Worm (Caenorhabditis elegans): ENCODE results near the gene F35A5.5.

The F35A5.5 gene

DNA sequence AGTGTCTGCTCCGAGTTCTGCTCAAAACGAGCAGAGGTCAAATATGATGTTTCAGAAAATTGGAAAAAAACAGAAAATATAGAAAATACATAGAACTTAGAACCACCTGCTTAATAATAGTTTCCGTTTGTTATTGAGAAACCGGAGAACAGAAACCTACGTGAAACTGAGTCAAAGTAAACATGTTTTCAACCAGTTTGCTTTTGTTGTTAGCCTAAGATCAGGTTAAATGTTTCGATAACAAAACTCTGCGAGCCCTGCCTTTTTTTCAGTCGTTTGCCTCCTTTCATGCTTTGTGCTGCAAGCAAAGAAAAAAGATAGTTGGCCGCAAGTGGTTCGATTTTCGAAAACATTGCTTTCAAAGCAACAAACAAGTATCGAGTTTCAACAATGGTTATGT is 35.3 kb upstream of the F35A5.5 start:
- peak; percentile 2 for TF ChIP-seq nhr-129 (tag; optimal IDR thresholded peaks at IDR 0.05)
- no peak for TF ChIP-seq fos-1 (tag; optimal IDR thresholded peaks at IDR 0.05)

DNA sequence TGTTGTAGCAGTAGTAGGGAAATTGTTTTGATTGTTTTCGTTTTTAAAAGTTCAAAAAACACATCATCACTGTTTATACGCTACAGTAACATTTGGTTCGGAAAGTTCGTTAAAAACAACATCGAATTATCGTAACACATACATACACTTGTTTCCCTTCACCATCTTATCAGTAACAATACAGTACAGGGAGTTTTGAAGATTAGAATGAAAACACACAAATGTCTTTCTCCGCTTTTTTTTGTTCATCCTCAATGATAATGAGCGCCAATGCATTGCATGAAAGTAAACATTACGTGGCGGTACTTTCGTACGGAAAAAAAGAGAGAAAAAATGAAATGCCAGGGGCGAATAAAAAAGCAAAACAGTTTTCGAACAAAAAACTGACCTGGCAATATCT is 34.1 kb upstream of the F35A5.5 start:
- TF ChIP-seq zag-1 (tag; optimal IDR thresholded peaks at IDR 0.05) (no peak), C34F6.9 (tag; optimal IDR thresholded peaks at IDR 0.05) (no peak), nhr-129 (tag; optimal IDR thresholded peaks at IDR 0.05) (peak; percentile 37), sem-4 (tag; optimal IDR thresholded peaks at IDR 0.05) (no peak), unc-55 (GFP tag; optimal IDR thresholded peaks at IDR 0.05) (no peak), lin-11 (tag; optimal IDR thresholded peaks at IDR 0.05) (no peak), ztf-4 (tag; optimal IDR thresholded peaks at IDR 0.05) (no peak), snpc-4 (tag; optimal IDR thresholded peaks at IDR 0.05) (no peak), sma-3 (GFP tag; optimal IDR thresholded peaks at IDR 0.05) (peak; percentile 37), sma-9 (GFP tag; optimal IDR thresholded peaks at IDR 0.05) (peak; percentile 72), sma-9 (tag; optimal IDR thresholded peaks at IDR 0.05) (no peak), crh-2 (tag; optimal IDR thresholded peaks at IDR 0.05) (peak; percentile 94), gmeb-1 (tag; optimal IDR thresholded peaks at IDR 0.05) (peak; percentile 52), lsy-2 (tag; optimal IDR thresholded peaks at IDR 0.05) (peak in 1 of 2 experiments; percentile 32), ZK546.5 (tag; optimal IDR thresholded peaks at IDR 0.05) (no peak), Y55F3AM.14 (GFP tag; optimal IDR thresholded peaks at IDR 0.05) (no peak), ztf-11 (tag; optimal IDR thresholded peaks at IDR 0.05) (no peak), fos-1 (tag; optimal IDR thresholded peaks at IDR 0.05) (peak; percentile 89), nhr-23 (tag; optimal IDR thresholded peaks at IDR 0.05) (no peak), egl-27 (tag; optimal IDR thresholded peaks at IDR 0.05) (no peak), nhr-237 (tag; optimal IDR thresholded peaks at IDR 0.05) (no peak), F13H6.1 (tag; optimal IDR thresholded peaks at IDR 0.05) (peak; percentile 54), nhr-77 (tag; optimal IDR thresholded peaks at IDR 0.05) (no peak), skn-1 (tag; optimal IDR thresholded peaks at IDR 0.05) (peak; percentile 9), dmd-4 (tag; optimal IDR thresholded peaks at IDR 0.05) (no peak)

DNA sequence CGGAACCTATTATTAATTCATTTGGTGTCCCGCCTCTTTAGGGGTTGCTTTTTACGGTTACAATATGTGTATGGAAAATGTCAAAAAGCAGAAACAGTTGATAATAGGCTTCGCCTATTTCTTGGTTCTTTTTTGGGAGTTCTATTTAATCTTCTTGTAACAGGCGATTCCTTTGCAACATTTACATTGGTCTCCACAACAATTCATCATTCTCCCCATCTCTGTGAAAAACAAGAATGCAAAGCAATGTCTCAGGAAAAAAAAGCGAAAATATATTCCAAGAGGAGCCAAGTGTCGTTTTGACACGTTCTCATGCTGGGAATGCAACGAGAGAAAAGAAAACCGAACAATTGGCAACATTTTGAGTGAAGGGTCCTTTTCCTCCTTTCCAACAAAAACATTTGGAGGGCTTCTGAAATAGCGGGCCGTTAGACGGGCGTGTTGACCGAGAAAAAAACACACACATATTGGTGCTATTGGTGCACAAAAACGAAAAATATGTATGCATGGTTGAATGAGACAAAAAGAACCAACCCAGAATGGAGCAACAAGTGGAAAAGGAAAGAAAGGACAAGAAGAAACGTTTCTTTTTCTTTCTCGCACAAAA is 33.2 kb upstream of the F35A5.5 start:
- no peak for TF ChIP-seq ceh-82 (tag; optimal IDR thresholded peaks at IDR 0.05)
- TF ChIP-seq snpc-4 (tag; optimal IDR thresholded peaks at IDR 0.05) = no peak
- TF ChIP-seq lin-13 (GFP tag; optimal IDR thresholded peaks at IDR 0.05) = no peak
- no peak for TF ChIP-seq blmp-1 (tag; optimal IDR thresholded peaks at IDR 0.05; ENCODE audit: insufficient read depth)
- no peak for TF ChIP-seq lsy-2 (tag; optimal IDR thresholded peaks at IDR 0.05)
- no peak for TF ChIP-seq F13H6.1 (tag; optimal IDR thresholded peaks at IDR 0.05)
- TF ChIP-seq crh-2 (tag; optimal IDR thresholded peaks at IDR 0.05) = no peak
- TF ChIP-seq nhr-12 (tag; optimal IDR thresholded peaks at IDR 0.05) = no peak
- TF ChIP-seq unc-39 (tag; optimal IDR thresholded peaks at IDR 0.05) = no peak
- TF ChIP-seq sma-9 (GFP tag; optimal IDR thresholded peaks at IDR 0.05) = no peak
- no peak for TF ChIP-seq sma-9 (tag; optimal IDR thresholded peaks at IDR 0.05)
- no peak for TF ChIP-seq nhr-10 (tag; optimal IDR thresholded peaks at IDR 0.05)
- no peak for TF ChIP-seq aly-2 (tag; optimal IDR thresholded peaks at IDR 0.05)
- TF ChIP-seq unc-62 (GFP tag; optimal IDR thresholded peaks at IDR 0.05) = no peak
- TF ChIP-seq lin-39 (tag; optimal IDR thresholded peaks at IDR 0.05) = no peak
- TF ChIP-seq sma-3 (GFP tag; optimal IDR thresholded peaks at IDR 0.05) = no peak
- TF ChIP-seq mab-5 (tag; optimal IDR thresholded peaks at IDR 0.05) = no peak
- no peak for TF ChIP-seq nhr-11 (tag; optimal IDR thresholded peaks at IDR 0.05)
- TF ChIP-seq unc-55 (GFP tag; optimal IDR thresholded peaks at IDR 0.05) = no peak
- no peak for TF ChIP-seq egl-27 (tag; optimal IDR thresholded peaks at IDR 0.05)
- no peak for TF ChIP-seq R02D3.7 (tag; optimal IDR thresholded peaks at IDR 0.05)

DNA sequence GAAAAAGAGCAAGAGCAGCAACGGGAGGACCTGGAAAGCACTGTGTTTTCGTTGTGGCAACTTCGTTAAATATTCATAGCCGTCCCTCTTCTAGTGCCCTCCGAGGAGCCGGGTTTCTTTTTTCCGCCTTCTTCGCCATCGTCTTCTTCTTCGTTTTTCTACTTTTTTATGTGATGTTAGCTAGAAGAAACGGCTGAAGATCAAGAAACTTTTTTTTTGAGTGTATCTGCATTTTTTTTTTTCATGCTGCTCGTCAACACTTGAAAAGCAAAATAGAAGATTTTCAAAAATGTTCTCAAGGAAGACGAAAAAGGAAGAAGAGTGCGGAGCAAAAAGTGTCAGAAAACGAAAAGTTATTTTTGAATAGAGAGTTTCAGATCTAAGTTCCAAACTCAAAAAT is 31.8 kb upstream of the F35A5.5 start:
- TF ChIP-seq blmp-1 (tag; optimal IDR thresholded peaks at IDR 0.05; ENCODE audit: insufficient read depth) = no peak
- TF ChIP-seq lin-13 (GFP tag; optimal IDR thresholded peaks at IDR 0.05) = no peak
- TF ChIP-seq elt-3 (tag; optimal IDR thresholded peaks at IDR 0.05) = no peak
- no peak for TF ChIP-seq ztf-1 (GFP tag; conservative IDR thresholded peaks at IDR 0.05)
- TF ChIP-seq C34F6.9 (tag; optimal IDR thresholded peaks at IDR 0.05) = no peak
- no peak for TF ChIP-seq lin-11 (tag; optimal IDR thresholded peaks at IDR 0.05)
- TF ChIP-seq nhr-25 (tag; optimal IDR thresholded peaks at IDR 0.05) = no peak
- no peak for TF ChIP-seq snpc-4 (tag; optimal IDR thresholded peaks at IDR 0.05)
- no peak for TF ChIP-seq R02D3.7 (tag; optimal IDR thresholded peaks at IDR 0.05)
- TF ChIP-seq alr-1 (tag; optimal IDR thresholded peaks at IDR 0.05) = no peak
- TF ChIP-seq mab-5 (tag; optimal IDR thresholded peaks at IDR 0.05) = no peak
- TF ChIP-seq ztf-11 (tag; optimal IDR thresholded peaks at IDR 0.05) = no peak
- TF ChIP-seq crh-2 (tag; optimal IDR thresholded peaks at IDR 0.05) = no peak
